Worm (Caenorhabditis elegans): Measurements from ENCODE around the gene emre-1.

Gene emre-1

DNA sequence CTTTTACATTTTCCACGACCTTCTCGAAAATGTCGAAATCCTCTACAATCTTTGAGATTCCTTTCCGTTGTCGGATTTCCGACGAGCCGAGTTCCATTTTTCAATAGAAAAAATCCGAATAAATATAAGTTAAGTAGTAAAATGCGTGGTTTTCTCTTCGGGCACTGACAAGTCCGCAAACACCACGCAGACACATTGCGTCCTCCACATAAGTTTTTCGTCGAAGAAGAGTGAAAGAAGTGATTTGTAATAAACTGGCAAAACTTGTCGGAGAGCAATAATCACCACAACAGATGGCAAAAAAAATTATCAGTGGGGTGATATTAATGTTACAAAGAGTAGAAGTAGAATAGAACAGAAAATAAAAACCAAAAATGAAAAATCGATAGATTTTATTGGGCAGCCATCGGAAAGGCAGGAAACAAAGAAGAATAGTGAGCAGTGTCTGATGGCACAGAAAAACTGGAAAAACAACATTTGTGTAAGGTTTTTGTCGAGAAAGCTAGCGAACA is 27.4 kb downstream of the emre-1 start, which contains the start of gene ergi-2:
Gene ergi-2 (minus strand): TSS at position 462 of the 512 bp plus-strand sequence.
- no peak for TF ChIP-seq ztf-4 (tag; optimal IDR thresholded peaks at IDR 0.05)
- TF ChIP-seq sma-9 (GFP tag; optimal IDR thresholded peaks at IDR 0.05): no peak
- TF ChIP-seq sma-9 (tag; optimal IDR thresholded peaks at IDR 0.05): no peak
- no peak for TF ChIP-seq ceh-82 (tag; optimal IDR thresholded peaks at IDR 0.05)
- TF ChIP-seq sem-4 (tag; optimal IDR thresholded peaks at IDR 0.05): no peak
- TF ChIP-seq nhr-11 (tag; optimal IDR thresholded peaks at IDR 0.05): no peak
- no peak for TF ChIP-seq egl-27 (tag; optimal IDR thresholded peaks at IDR 0.05)
- TF ChIP-seq C34F6.9 (tag; optimal IDR thresholded peaks at IDR 0.05): peak; percentile 32
- no peak for TF ChIP-seq F13H6.1 (tag; optimal IDR thresholded peaks at IDR 0.05)
- no peak for TF ChIP-seq ztf-11 (tag; optimal IDR thresholded peaks at IDR 0.05)
- no peak for TF ChIP-seq blmp-1 (tag; optimal IDR thresholded peaks at IDR 0.05; ENCODE audit: insufficient read depth)
- no peak for TF ChIP-seq gmeb-1 (tag; optimal IDR thresholded peaks at IDR 0.05)
- TF ChIP-seq unc-62 (GFP tag; optimal IDR thresholded peaks at IDR 0.05): no peak
- TF ChIP-seq nhr-21 (tag; optimal IDR thresholded peaks at IDR 0.05): no peak
- no peak for TF ChIP-seq nhr-10 (tag; optimal IDR thresholded peaks at IDR 0.05)
- no peak for TF ChIP-seq nhr-237 (tag; optimal IDR thresholded peaks at IDR 0.05)
- TF ChIP-seq nhr-77 (tag; optimal IDR thresholded peaks at IDR 0.05): no peak
- TF ChIP-seq nhr-25 (tag; optimal IDR thresholded peaks at IDR 0.05): no peak
- no peak for TF ChIP-seq snpc-4 (tag; optimal IDR thresholded peaks at IDR 0.05)
- no peak for TF ChIP-seq zag-1 (tag; optimal IDR thresholded peaks at IDR 0.05)
- no peak for TF ChIP-seq dmd-4 (tag; optimal IDR thresholded peaks at IDR 0.05)
- TF ChIP-seq lin-11 (tag; optimal IDR thresholded peaks at IDR 0.05): no peak
- TF ChIP-seq nhr-23 (tag; optimal IDR thresholded peaks at IDR 0.05): no peak
- peak; percentile 35 for TF ChIP-seq unc-55 (GFP tag; optimal IDR thresholded peaks at IDR 0.05)
- no peak for TF ChIP-seq skn-1 (tag; optimal IDR thresholded peaks at IDR 0.05)
- TF ChIP-seq ZK546.5 (tag; optimal IDR thresholded peaks at IDR 0.05): no peak
- TF ChIP-seq crh-2 (tag; optimal IDR thresholded peaks at IDR 0.05): peak; percentile 43
- TF ChIP-seq fos-1 (tag; optimal IDR thresholded peaks at IDR 0.05): peak; percentile 23
- TF ChIP-seq sma-3 (GFP tag; optimal IDR thresholded peaks at IDR 0.05): no peak
- TF ChIP-seq nhr-129 (tag; optimal IDR thresholded peaks at IDR 0.05): peak; percentile 46
- no peak for TF ChIP-seq lin-13 (GFP tag; optimal IDR thresholded peaks at IDR 0.05)
- no peak for TF ChIP-seq lsy-2 (tag; optimal IDR thresholded peaks at IDR 0.05)

DNA sequence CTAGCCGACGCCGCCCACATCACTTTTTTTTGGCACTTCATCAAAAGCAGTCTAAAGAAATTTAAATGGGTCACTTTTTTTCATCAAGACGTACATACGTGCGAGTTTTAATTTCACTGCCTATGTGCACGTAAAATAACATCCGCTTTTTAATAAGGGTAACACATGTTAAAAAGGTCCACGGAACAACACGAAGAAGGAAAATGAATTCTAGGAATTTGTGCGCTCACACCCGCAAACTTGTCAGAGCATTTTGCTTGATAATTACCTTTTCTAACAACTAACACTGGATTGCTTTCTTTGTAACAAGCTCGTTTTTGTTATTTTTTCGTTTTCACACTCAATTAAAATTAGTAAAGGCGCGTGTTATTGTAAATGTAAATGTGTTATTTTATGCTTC is 29.2 kb downstream of the emre-1 start:
- no peak for TF ChIP-seq lsy-2 (tag; optimal IDR thresholded peaks at IDR 0.05)

DNA sequence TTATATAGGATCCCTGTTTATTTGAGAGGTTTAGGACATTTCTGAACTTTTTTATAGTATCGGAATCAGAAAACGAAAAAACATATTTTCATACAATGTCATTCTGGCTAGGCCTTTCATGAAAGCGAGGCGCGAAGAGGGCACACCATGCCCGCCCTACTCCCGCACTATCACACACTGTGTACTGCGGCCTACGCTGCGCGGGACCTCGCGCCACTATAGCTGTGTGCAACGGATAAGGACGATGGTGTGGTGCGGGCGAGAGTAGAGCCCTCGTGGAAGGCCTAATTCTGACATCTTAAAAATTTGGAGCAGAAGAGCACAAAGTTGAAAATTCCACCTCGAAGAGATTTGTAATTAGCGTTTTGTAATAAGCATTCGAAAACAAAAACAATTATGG is 31.5 kb downstream of the emre-1 start:
- TF ChIP-seq snpc-4 (tag; optimal IDR thresholded peaks at IDR 0.05): peak; percentile 75
- no peak for TF ChIP-seq unc-39 (tag; optimal IDR thresholded peaks at IDR 0.05)

DNA sequence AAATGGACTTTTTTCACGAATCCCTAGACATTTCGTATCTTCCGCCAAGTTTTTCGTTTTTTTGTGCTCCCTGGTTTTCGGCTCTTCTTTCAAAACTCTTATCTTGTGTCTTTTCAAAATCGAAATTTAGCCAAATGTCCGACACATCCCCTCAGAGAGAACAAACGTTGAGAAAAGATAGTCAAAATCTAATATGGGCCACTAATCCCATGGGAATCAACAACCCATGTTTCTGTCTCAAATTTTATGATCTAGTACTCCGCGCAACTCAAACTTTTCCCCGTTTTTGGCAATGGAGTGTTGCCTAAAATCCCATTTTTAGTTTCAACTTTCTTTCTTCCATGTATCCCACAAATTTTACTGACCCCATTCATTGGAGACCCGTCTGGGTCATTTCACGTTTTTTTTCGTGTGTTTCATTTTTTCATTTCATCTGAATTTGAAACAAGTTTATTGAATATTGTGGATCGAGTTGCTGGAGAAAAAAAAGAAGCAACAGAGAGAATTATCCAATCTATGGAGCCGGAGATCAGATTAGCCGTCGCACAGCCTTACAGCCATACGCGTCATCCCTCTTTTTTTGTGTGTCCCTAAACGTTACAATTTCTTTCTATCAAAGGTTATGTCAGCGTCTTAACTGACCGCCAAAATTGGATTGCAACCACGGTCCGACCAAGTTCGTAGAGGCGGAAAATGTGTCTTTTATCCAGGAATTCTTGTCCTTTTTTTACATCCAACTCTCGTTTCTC is 32.2 kb downstream of the emre-1 start:
- TF ChIP-seq lin-13 (GFP tag; optimal IDR thresholded peaks at IDR 0.05) (no peak), lsy-2 (tag; optimal IDR thresholded peaks at IDR 0.05) (peak in 1 of 2 experiments; percentile 5), blmp-1 (tag; optimal IDR thresholded peaks at IDR 0.05; ENCODE audit: insufficient read depth) (no peak), mab-5 (tag; optimal IDR thresholded peaks at IDR 0.05) (peak; percentile 67), nhr-10 (tag; optimal IDR thresholded peaks at IDR 0.05) (no peak), snpc-4 (tag; optimal IDR thresholded peaks at IDR 0.05) (peak; percentile 12)

DNA sequence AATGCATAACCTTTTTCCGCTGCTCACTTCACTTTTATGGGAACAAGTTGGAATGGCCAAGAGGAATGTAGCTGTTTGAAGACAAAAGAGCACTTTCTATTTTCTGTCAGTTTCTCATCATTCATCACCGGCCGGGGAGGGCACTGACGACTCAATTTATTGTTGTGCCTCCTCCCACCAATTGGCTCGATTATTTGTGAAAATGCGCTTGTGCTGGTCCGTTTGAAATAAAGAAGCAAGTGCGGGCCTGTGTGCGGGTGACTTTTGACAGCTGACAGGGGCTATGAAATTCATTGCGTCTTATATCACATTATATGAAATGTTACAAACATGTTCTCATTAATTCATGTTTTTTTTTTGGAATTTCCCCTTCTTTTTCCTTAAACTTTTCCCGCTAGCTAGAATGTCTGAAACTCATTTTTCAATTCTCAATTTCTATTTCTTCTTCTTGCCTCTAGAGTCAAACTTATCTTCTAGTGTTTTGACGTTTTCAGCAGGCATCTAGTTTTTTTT is 34.5 kb downstream of the emre-1 start:
- TF ChIP-seq sem-4 (tag; optimal IDR thresholded peaks at IDR 0.05): no peak
- no peak for TF ChIP-seq aly-2 (tag; optimal IDR thresholded peaks at IDR 0.05)
- TF ChIP-seq F13H6.1 (tag; optimal IDR thresholded peaks at IDR 0.05): peak; percentile 23
- TF ChIP-seq lsy-2 (tag; optimal IDR thresholded peaks at IDR 0.05): peak in 1 of 2 experiments; percentile 13
- TF ChIP-seq nhr-25 (tag; optimal IDR thresholded peaks at IDR 0.05): no peak
- no peak for TF ChIP-seq ztf-11 (tag; optimal IDR thresholded peaks at IDR 0.05)
- no peak for TF ChIP-seq lin-11 (tag; optimal IDR thresholded peaks at IDR 0.05)
- no peak for TF ChIP-seq Y55F3AM.14 (GFP tag; optimal IDR thresholded peaks at IDR 0.05)
- no peak for TF ChIP-seq R02D3.7 (tag; optimal IDR thresholded peaks at IDR 0.05)
- no peak for TF ChIP-seq peb-1 (tag; optimal IDR thresholded peaks at IDR 0.05)
- no peak for TF ChIP-seq elt-3 (tag; optimal IDR thresholded peaks at IDR 0.05)
- TF ChIP-seq C34F6.9 (tag; optimal IDR thresholded peaks at IDR 0.05): peak; percentile 16
- TF ChIP-seq elt-1 (tag; optimal IDR thresholded peaks at IDR 0.05): no peak
- TF ChIP-seq blmp-1 (tag; optimal IDR thresholded peaks at IDR 0.05; ENCODE audit: insufficient read depth): no peak
- no peak for TF ChIP-seq nhr-10 (tag; optimal IDR thresholded peaks at IDR 0.05)
- TF ChIP-seq mbf-1 (tag; optimal IDR thresholded peaks at IDR 0.05): no peak
- TF ChIP-seq nhr-23 (tag; optimal IDR thresholded peaks at IDR 0.05): no peak
- TF ChIP-seq nhr-6 (tag; optimal IDR thresholded peaks at IDR 0.05): no peak
- no peak for TF ChIP-seq ztf-1 (GFP tag; conservative IDR thresholded peaks at IDR 0.05)
- TF ChIP-seq fos-1 (tag; optimal IDR thresholded peaks at IDR 0.05): no peak
- TF ChIP-seq ZK546.5 (tag; optimal IDR thresholded peaks at IDR 0.05): no peak
- no peak for TF ChIP-seq crh-2 (tag; optimal IDR thresholded peaks at IDR 0.05)
- TF ChIP-seq gmeb-1 (tag; optimal IDR thresholded peaks at IDR 0.05): no peak
- TF ChIP-seq skn-1 (tag; optimal IDR thresholded peaks at IDR 0.05): no peak
- TF ChIP-seq ztf-4 (tag; optimal IDR thresholded peaks at IDR 0.05): no peak
- no peak for TF ChIP-seq nhr-11 (tag; optimal IDR thresholded peaks at IDR 0.05)
